Fruit fly (Drosophila melanogaster) whole organism, embryonic: ENCODE data around the gene Ufl1.

Experiments used
- Abd-B ChIP-seq: fragments of 200-800 bp; sonication (Bioruptor generic); optimal IDR thresholded peaks from 2 replicates; lab custom pipeline; 2018; ENCODE audit warnings: missing biosample characterization, mild to moderate bottlenecking, missing genetic modification characterization, moderate library complexity
- CG10209 ChIP-seq: fragments of 200-800 bp; sonication (Bioruptor generic); optimal IDR thresholded peaks from 3 replicates; lab custom pipeline; 2017; ENCODE audit warnings: missing biosample characterization, mild to moderate bottlenecking, missing genetic modification characterization, missing genetic modification reagents
- CG10366 ChIP-seq: fragments of 200-800 bp; sonication (Bioruptor generic); IDR thresholded peaks from 2 replicates; pipeline ENCODE4 v1.3.6; 2022; ENCODE audit warnings: missing biosample characterization, missing genetic modification characterization
- CG10959 ChIP-seq: fragments of 200-800 bp; sonication (Bioruptor generic); IDR thresholded peaks from 2 replicates; pipeline ENCODE4 v1.3.6; 2022; ENCODE audit warnings: missing biosample characterization, missing genetic modification characterization
- CG13296 ChIP-seq: fragments of 200-800 bp; sonication (Bioruptor generic); optimal IDR thresholded peaks from 3 replicates; lab custom pipeline; 2018; ENCODE audit warnings: missing biosample characterization, mild to moderate bottlenecking, missing genetic modification characterization
- CG14050 ChIP-seq: fragments of 200-800 bp; sonication (Bioruptor generic); IDR thresholded peaks from 3 replicates; pipeline ENCODE4 v1.3.6; 2022; ENCODE audit warnings: missing biosample characterization, missing genetic modification characterization
- CG15479 ChIP-seq: fragments of 200-800 bp; sonication (Bioruptor generic); optimal IDR thresholded peaks from 3 replicates; lab custom pipeline; 2019; ENCODE audit warnings: missing biosample characterization, mild to moderate bottlenecking, missing genetic modification characterization, moderate library complexity
- CG15514 ChIP-seq: fragments of 200-800 bp; sonication (Bioruptor generic); optimal IDR thresholded peaks from 3 replicates; lab custom pipeline; 2017; ENCODE audit warnings: missing biosample characterization, missing genetic modification characterization, mild to moderate bottlenecking, moderate library complexity, missing genetic modification reagents
- CG16813 ChIP-seq: fragments of 200-800 bp; sonication (Bioruptor generic); IDR thresholded peaks from 3 replicates; pipeline ENCODE4 v1.3.6; 2022; ENCODE audit warnings: missing biosample characterization, missing genetic modification characterization; ENCODE audit not compliant: partially characterized antibody
- CG16815 ChIP-seq: fragments of 200-800 bp; sonication (Bioruptor generic); optimal IDR thresholded peaks from 3 replicates; lab custom pipeline; 2017; ENCODE audit warnings: missing biosample characterization, mild to moderate bottlenecking, missing genetic modification characterization
- CG17385 ChIP-seq: fragments of 200-800 bp; sonication (Bioruptor generic); optimal IDR thresholded peaks from 3 replicates; lab custom pipeline; 2018; ENCODE audit warnings: missing biosample characterization, mild to moderate bottlenecking, missing genetic modification characterization
- CG17568 ChIP-seq: fragments of 200-800 bp; sonication (Bioruptor generic); optimal IDR thresholded peaks from 2 replicates; lab custom pipeline; 2018; ENCODE audit warnings: missing biosample characterization, mild to moderate bottlenecking, missing genetic modification characterization, moderate library complexity
- CG2678 ChIP-seq: fragments of 200-800 bp; sonication (Bioruptor generic); optimal IDR thresholded peaks from 3 replicates; lab custom pipeline; 2019; ENCODE audit warnings: missing biosample characterization, mild to moderate bottlenecking, missing genetic modification characterization, moderate library complexity
- CG30403 ChIP-seq: fragments of 200-800 bp; sonication (Bioruptor generic); optimal IDR thresholded peaks from 3 replicates; lab custom pipeline; 2016; ENCODE audit warnings: missing biosample characterization, missing genetic modification characterization
- CG3995 ChIP-seq: fragments of 200-800 bp; sonication (Bioruptor generic); optimal IDR thresholded peaks from 3 replicates; lab custom pipeline; 2016; ENCODE audit warnings: missing biosample characterization, missing genetic modification characterization
- CG4617 ChIP-seq: fragments of 200-800 bp; sonication (Bioruptor generic); optimal IDR thresholded peaks from 3 replicates; lab custom pipeline; 2016; ENCODE audit warnings: missing biosample characterization, missing genetic modification characterization, borderline replicate concordance
- CG6272 ChIP-seq: fragments of 200-800 bp; sonication (Bioruptor generic); IDR thresholded peaks from 2 replicates; pipeline ENCODE4 v1.3.6; 2022; ENCODE audit warnings: missing biosample characterization, missing genetic modification characterization
- CG8359 ChIP-seq: fragments of 200-800 bp; sonication (Bioruptor generic); optimal IDR thresholded peaks from 2 replicates; lab custom pipeline; 2017; ENCODE audit warnings: missing biosample characterization, mild to moderate bottlenecking, missing genetic modification characterization, borderline replicate concordance
- CG8944 ChIP-seq: fragments of 200-800 bp; sonication (Bioruptor generic); optimal IDR thresholded peaks from 3 replicates; lab custom pipeline; 2016; ENCODE audit warnings: missing biosample characterization, missing genetic modification characterization
- CG9817 ChIP-seq: fragments of 200-800 bp; sonication (Bioruptor generic); optimal IDR thresholded peaks from 2 replicates; lab custom pipeline; 2018; ENCODE audit warnings: missing biosample characterization, mild to moderate bottlenecking, missing genetic modification characterization, moderate library complexity
- D19B ChIP-seq: fragments of 200-800 bp; sonication (Bioruptor generic); optimal IDR thresholded peaks from 2 replicates; lab custom pipeline; 2017; ENCODE audit warnings: missing biosample characterization, mild to moderate bottlenecking, missing genetic modification characterization
- E2f2 ChIP-seq: fragments of 200-800 bp; sonication (Bioruptor generic); IDR thresholded peaks from 2 replicates; pipeline ENCODE4 v1.3.6; 2022; ENCODE audit warnings: missing biosample characterization, missing genetic modification characterization
- Ets65A ChIP-seq: fragments of 200-800 bp; sonication (Bioruptor generic); peaks from one replicate; lab custom pipeline; 2016; ENCODE audit warnings: missing biosample characterization, missing genetic modification characterization
- Hsf ChIP-seq: fragments of 200-800 bp; sonication (Bioruptor generic); optimal IDR thresholded peaks from 3 replicates; lab custom pipeline; 2016; ENCODE audit warnings: missing biosample characterization, missing genetic modification characterization
- Jarid2 ChIP-seq: fragments of 200-800 bp; sonication (Bioruptor generic); optimal IDR thresholded peaks from 3 replicates; lab custom pipeline; 2017; ENCODE audit warnings: mild to moderate bottlenecking, missing biosample characterization, missing genetic modification reagents, missing genetic modification characterization
- Kr ChIP-seq: fragments of 200-800 bp; sonication (Bioruptor generic); optimal IDR thresholded peaks from 2 replicates; lab custom pipeline; 2017; ENCODE audit warnings: missing biosample characterization, mild to moderate bottlenecking, missing genetic modification characterization
- Lim3 ChIP-seq: fragments of 200-800 bp; sonication (Bioruptor generic); IDR thresholded peaks from 2 replicates; pipeline ENCODE4 v1.3.6; 2022; ENCODE audit warnings: missing biosample characterization, missing genetic modification characterization
- Rfx ChIP-seq: fragments of 200-800 bp; sonication (Bioruptor generic); IDR thresholded peaks from 2 replicates; pipeline ENCODE4 v1.3.6; 2022; ENCODE audit warnings: missing biosample characterization, missing genetic modification characterization
- Sox102F ChIP-seq: fragments of 200-800 bp; sonication (Bioruptor generic); optimal IDR thresholded peaks from 2 replicates; lab custom pipeline; 2018; ENCODE audit warnings: missing biosample characterization, mild to moderate bottlenecking, missing genetic modification characterization, moderate library complexity
- Tbp ChIP-seq: fragments of >200 bp; optimal IDR thresholded peaks from 2 replicates; lab custom pipeline; 2018; ENCODE audit warnings: missing biosample characterization, missing genetic modification characterization
- Xrp1 ChIP-seq: fragments of 200-800 bp; sonication (Bioruptor generic); IDR thresholded peaks from 2 replicates; pipeline ENCODE4 v1.3.6; 2022; ENCODE audit warnings: missing biosample characterization, missing genetic modification characterization
- al ChIP-seq: fragments of 200-800 bp; sonication (Bioruptor generic); IDR thresholded peaks from 2 replicates; pipeline ENCODE4 v1.3.6; 2022; ENCODE audit warnings: missing biosample characterization, missing genetic modification characterization
- ase ChIP-seq: fragments of 200-800 bp; sonication (Bioruptor generic); IDR thresholded peaks from 3 replicates; pipeline ENCODE4 v1.3.6; 2022; ENCODE audit warnings: missing biosample characterization, missing genetic modification characterization
- ato ChIP-seq: fragments of 200-800 bp; sonication (Bioruptor generic); IDR thresholded peaks from 2 replicates; pipeline ENCODE4 v1.3.6; 2022; ENCODE audit warnings: missing biosample characterization, missing genetic modification characterization; ENCODE audit not compliant: partially characterized antibody
- bigmax ChIP-seq: fragments of 200-800 bp; sonication (Bioruptor generic); optimal IDR thresholded peaks from 2 replicates; lab custom pipeline; 2018; ENCODE audit warnings: missing biosample characterization, mild to moderate bottlenecking, missing genetic modification characterization
- chinmo ChIP-seq: fragments of 200-800 bp; sonication (Bioruptor generic); IDR thresholded peaks from 4 replicates; pipeline ENCODE4 v1.3.6; 2022; ENCODE audit warnings: missing biosample characterization, missing genetic modification characterization; ENCODE audit not compliant: partially characterized antibody
- crc ChIP-seq: fragments of 200-800 bp; sonication (Bioruptor generic); optimal IDR thresholded peaks from 2 replicates; lab custom pipeline; 2016; ENCODE audit warnings: missing biosample characterization, missing genetic modification characterization
- cwo ChIP-seq: fragments of 200-800 bp; sonication (Bioruptor generic); optimal IDR thresholded peaks from 3 replicates; lab custom pipeline; 2017; ENCODE audit warnings: missing biosample characterization, missing genetic modification characterization, mild to moderate bottlenecking, moderate library complexity, missing genetic modification reagents
- esg ChIP-seq: fragments of 200-800 bp; sonication (Bioruptor generic); conservative IDR thresholded peaks from 2 replicates; pipeline ENCODE4 v1.3.6; 2022; ENCODE audit warnings: missing biosample characterization, missing genetic modification characterization
- fu2 ChIP-seq: fragments of 200-800 bp; sonication (Bioruptor generic); optimal IDR thresholded peaks from 2 replicates; lab custom pipeline; 2016; ENCODE audit warnings: missing biosample characterization, missing genetic modification characterization
- kah ChIP-seq: fragments of 200-800 bp; sonication (Bioruptor generic); optimal IDR thresholded peaks from 2 replicates; lab custom pipeline; 2018; ENCODE audit warnings: missing biosample characterization, mild to moderate bottlenecking, missing genetic modification characterization
- mirr ChIP-seq: fragments of 200-800 bp; sonication (Bioruptor generic); optimal IDR thresholded peaks from 3 replicates; lab custom pipeline; 2018; ENCODE audit warnings: missing biosample characterization, mild to moderate bottlenecking, missing genetic modification characterization
- p53 ChIP-seq: fragments of 200-800 bp; sonication (Bioruptor generic); optimal IDR thresholded peaks from 2 replicates; lab custom pipeline; 2016; ENCODE audit warnings: missing biosample characterization, missing genetic modification characterization
- rib ChIP-seq: fragments of 200-800 bp; sonication (Bioruptor generic); IDR thresholded peaks from 2 replicates; pipeline ENCODE4 v1.3.6; 2022; ENCODE audit warnings: missing biosample characterization, missing genetic modification characterization
- row ChIP-seq: fragments of 200-800 bp; sonication (Bioruptor generic); IDR thresholded peaks from 3 replicates; pipeline ENCODE4 v1.3.6; 2022; ENCODE audit warnings: missing biosample characterization, missing genetic modification characterization
- sob ChIP-seq: fragments of 200-800 bp; sonication (Bioruptor generic); IDR thresholded peaks from 2 replicates; pipeline ENCODE4 v1.3.6; 2022; ENCODE audit warnings: missing biosample characterization, missing genetic modification characterization
- ssp ChIP-seq: fragments of 200-800 bp; sonication (Bioruptor generic); IDR thresholded peaks from 2 replicates; pipeline ENCODE4 v1.3.6; 2022; ENCODE audit warnings: missing biosample characterization, missing genetic modification characterization
- tin ChIP-seq: fragments of 200-800 bp; sonication (Bioruptor generic); optimal IDR thresholded peaks from 3 replicates; lab custom pipeline; 2016; ENCODE audit warnings: missing biosample characterization, missing genetic modification characterization
- trh ChIP-seq: fragments of 200-800 bp; sonication (Bioruptor generic); optimal IDR thresholded peaks from 2 replicates; lab custom pipeline; 2016; ENCODE audit warnings: missing biosample characterization, missing genetic modification characterization
- vnd ChIP-seq: fragments of 200-800 bp; sonication (Bioruptor generic); IDR thresholded peaks from 3 replicates; pipeline ENCODE4 v1.3.6; 2022; ENCODE audit warnings: missing biosample characterization, missing genetic modification characterization; ENCODE audit not compliant: partially characterized antibody
- vvl ChIP-seq: fragments of 200-800 bp; sonication (Bioruptor generic); IDR thresholded peaks from 2 replicates; pipeline ENCODE4 v1.3.6; 2022; ENCODE audit warnings: missing biosample characterization, missing genetic modification characterization
- zf30C ChIP-seq: fragments of 200-800 bp; sonication (Bioruptor generic); optimal IDR thresholded peaks from 3 replicates; lab custom pipeline; 2018; ENCODE audit warnings: missing biosample characterization, mild to moderate bottlenecking, missing genetic modification characterization

Gene Ufl1

DNA sequence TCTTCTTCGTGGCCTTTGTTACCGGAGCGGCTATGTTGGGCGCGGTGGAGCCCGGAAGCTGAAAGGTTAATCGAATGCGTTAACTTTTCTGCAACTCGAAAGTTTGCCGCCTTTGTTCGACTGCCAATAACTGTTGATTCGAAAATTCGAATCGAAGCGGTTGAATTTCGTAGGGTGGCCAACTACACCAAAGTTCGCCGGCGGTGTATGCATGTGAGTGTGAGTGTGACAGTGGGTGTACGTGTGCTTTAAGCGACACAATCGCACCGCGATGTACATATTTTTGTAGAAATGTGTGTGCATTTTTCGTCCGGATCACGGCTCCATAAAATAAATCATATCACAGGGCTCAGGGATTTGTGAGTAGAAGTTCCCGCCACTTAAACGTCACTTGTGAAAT lies 11.2 kb upstream of the Ufl1 start (continued):
- no peak for TF ChIP-seq ssp (GFP tag; lab: Robert Waterston, UW)
- TF ChIP-seq Sox102F (GFP tag; lab: Kevin White, UChicago), result no peak
- TF ChIP-seq CG13296 (GFP tag; lab: Kevin White, UChicago), result no peak
- no peak for TF ChIP-seq CG10366
- no peak for TF ChIP-seq p53 (GFP tag; lab: Kevin White, UChicago)
- no peak for TF ChIP-seq CG14050 (GFP tag; lab: Robert Waterston, UW)
- no peak for TF ChIP-seq Ets65A (GFP tag; lab: Kevin White, UChicago)
- TF ChIP-seq Xrp1 (GFP tag; lab: Robert Waterston, UW), result no peak
- TF ChIP-seq mirr (GFP tag; lab: Kevin White, UChicago), result peak; percentile 4
- no peak for TF ChIP-seq Abd-B (GFP tag; lab: Kevin White, UChicago)
- TF ChIP-seq CG3995 (GFP tag; lab: Kevin White, UChicago), result peak; percentile 67
- no peak for TF ChIP-seq kah (GFP tag; lab: Kevin White, UChicago)
- TF ChIP-seq esg, result no peak
- TF ChIP-seq zf30C (GFP tag; lab: Kevin White, UChicago), result no peak
- no peak for TF ChIP-seq ato (GFP tag; lab: Robert Waterston, UW)
- TF ChIP-seq CG15479 (GFP tag; lab: Kevin White, UChicago), result no peak
- TF ChIP-seq CG30403, result no peak
- TF ChIP-seq CG16813 (GFP tag; lab: Robert Waterston, UW), result no peak
- 0 out of 2 replicates have a peak, but pooled peaks have one; percentile 33 for TF ChIP-seq Rfx (GFP tag; lab: Robert Waterston, UW)
- TF ChIP-seq CG9817 (tag; lab: Kevin White, UChicago), result no peak
- TF ChIP-seq chinmo, result no peak
- TF ChIP-seq CG16815 (GFP tag; lab: Kevin White, UChicago), result no peak
- no peak for TF ChIP-seq vnd (GFP tag; lab: Robert Waterston, UW)
- no peak for TF ChIP-seq cwo (GFP tag; lab: Kevin White, UChicago)
- TF ChIP-seq CG4617, result peak; percentile 24
- TF ChIP-seq al (GFP tag; lab: Robert Waterston, UW), result no peak
- TF ChIP-seq Jarid2 (GFP tag; lab: Kevin White, UChicago), result no peak
- no peak for TF ChIP-seq Hsf (GFP tag; lab: Kevin White, UChicago)
- TF ChIP-seq CG17385 (GFP tag; lab: Kevin White, UChicago), result no peak
- no peak for TF ChIP-seq CG15514 (GFP tag; lab: Kevin White, UChicago)
- TF ChIP-seq tin, result no peak
- no peak for TF ChIP-seq CG10209 (GFP tag; lab: Kevin White, UChicago)
- TF ChIP-seq sob (GFP tag; lab: Robert Waterston, UW), result 0 out of 2 replicates have a peak, but pooled peaks have one; percentile 22
- TF ChIP-seq Kr, result no peak
- TF ChIP-seq CG8359 (GFP tag; lab: Kevin White, UChicago), result no peak
- TF ChIP-seq trh (GFP tag; lab: Kevin White, UChicago), result no peak
- no peak for TF ChIP-seq CG17568
- TF ChIP-seq D19B, result no peak
- TF ChIP-seq Tbp (GFP tag; lab: Kevin White, UChicago), result no peak
- no peak for TF ChIP-seq bigmax (GFP tag; lab: Kevin White, UChicago)
- TF ChIP-seq ase (GFP tag; lab: Robert Waterston, UW), result no peak
- TF ChIP-seq CG10959 (GFP tag; lab: Robert Waterston, UW), result no peak
- TF ChIP-seq CG8944 (GFP tag; lab: Kevin White, UChicago), result no peak
- TF ChIP-seq E2f2 (GFP tag; lab: Robert Waterston, UW), result peak; percentile 84
- no peak for TF ChIP-seq CG6272 (GFP tag; lab: Robert Waterston, UW)
- TF ChIP-seq CG2678 (tag; lab: Kevin White, UChicago), result no peak
- no peak for TF ChIP-seq rib (GFP tag; lab: Robert Waterston, UW)
- 0 out of 3 replicates have a peak, but pooled peaks have one; percentile 27 for TF ChIP-seq row (GFP tag; lab: Robert Waterston, UW)
- no peak for TF ChIP-seq fu2 (GFP tag; lab: Kevin White, UChicago)
- no peak for TF ChIP-seq crc (GFP tag; lab: Kevin White, UChicago)
- TF ChIP-seq Lim3 (GFP tag; lab: Robert Waterston, UW), result no peak
- TF ChIP-seq vvl, result no peak
